Fruit fly (Drosophila melanogaster) whole organism, embryonic: ENCODE measurements around the gene ATPsynO.

ENCODE experiments used
- Atf6 ChIP-seq: fragments of 200-800 bp; sonication (Bioruptor generic); IDR thresholded peaks from 2 replicates; pipeline ENCODE4 v1.3.6; 2022; ENCODE audit warnings: missing biosample characterization, missing genetic modification characterization
- Awh ChIP-seq: fragments of 200-800 bp; sonication (Bioruptor generic); IDR thresholded peaks from 2 replicates; pipeline ENCODE4, ENCODE4 v1.3.6; 2022; ENCODE audit warnings: missing biosample characterization, missing genetic modification characterization
- B-H1 ChIP-seq: fragments of 200-800 bp; sonication (Bioruptor generic); IDR thresholded peaks from 3 replicates; pipeline ENCODE4 v1.3.6; 2022; ENCODE audit warnings: missing biosample characterization, missing genetic modification characterization
- BtbVII ChIP-seq: fragments of 200-800 bp; sonication (Bioruptor generic); optimal IDR thresholded peaks from 3 replicates; lab custom pipeline; 2017; ENCODE audit warnings: missing biosample characterization, mild to moderate bottlenecking, missing genetic modification characterization
- CG1024 ChIP-seq: fragments of 200-800 bp; sonication (Bioruptor generic); IDR thresholded peaks from 2 replicates; pipeline ENCODE4 v1.3.6; 2022; ENCODE audit warnings: missing biosample characterization, missing genetic modification characterization
- CG10959 ChIP-seq: fragments of 200-800 bp; sonication (Bioruptor generic); IDR thresholded peaks from 2 replicates; pipeline ENCODE4 v1.3.6; 2022; ENCODE audit warnings: missing biosample characterization, missing genetic modification characterization
- CG11247 ChIP-seq: fragments of 200-800 bp; sonication (Bioruptor generic); IDR thresholded peaks from 2 replicates; pipeline ENCODE4 v1.3.6; 2022; ENCODE audit warnings: missing biosample characterization, missing genetic modification characterization
- CG12391 ChIP-seq: fragments of 200-800 bp; sonication (Bioruptor generic); optimal IDR thresholded peaks from 3 replicates; lab custom pipeline; 2018; ENCODE audit warnings: missing biosample characterization, mild to moderate bottlenecking, missing genetic modification characterization, moderate library complexity
- CG12769 ChIP-seq: fragments of 200-800 bp; sonication (Bioruptor generic); optimal IDR thresholded peaks from 2 replicates; lab custom pipeline; 2019; ENCODE audit warnings: missing biosample characterization, mild to moderate bottlenecking, missing genetic modification characterization, moderate library complexity
- CG13894 ChIP-seq: fragments of 200-800 bp; sonication (Bioruptor generic); optimal IDR thresholded peaks from 3 replicates; lab custom pipeline; 2018; ENCODE audit warnings: missing biosample characterization, mild to moderate bottlenecking, missing genetic modification characterization, moderate library complexity
- CG14667 ChIP-seq: fragments of 200-800 bp; sonication (Bioruptor generic); IDR thresholded peaks from 2 replicates; pipeline ENCODE4 v1.3.6; 2022; ENCODE audit warnings: missing biosample characterization, missing genetic modification characterization
- CG15011 ChIP-seq: fragments of 200-800 bp; sonication (Bioruptor generic); optimal IDR thresholded peaks from 3 replicates; lab custom pipeline; 2018; ENCODE audit warnings: missing biosample characterization, mild to moderate bottlenecking, missing genetic modification characterization
- CG15601 ChIP-seq: fragments of 200-800 bp; sonication (Bioruptor generic); optimal IDR thresholded peaks from 3 replicates; lab custom pipeline; 2019; ENCODE audit warnings: missing biosample characterization, mild to moderate bottlenecking, missing genetic modification characterization, moderate library complexity
- CG16779 ChIP-seq: fragments of 200-800 bp; sonication (Bioruptor generic); IDR thresholded peaks from 2 replicates; pipeline ENCODE4 v1.3.6; 2022; ENCODE audit warnings: missing biosample characterization, missing genetic modification characterization
- CG17612 ChIP-seq: fragments of 200-800 bp; sonication (Bioruptor generic); IDR thresholded peaks from 2 replicates; pipeline ENCODE4 v1.3.6; 2022; ENCODE audit warnings: missing biosample characterization, missing genetic modification characterization
- CG1832 ChIP-seq: fragments of 200-800 bp; sonication (Bioruptor generic); optimal IDR thresholded peaks from 2 replicates; lab custom pipeline; 2017; ENCODE audit warnings: missing biosample characterization, mild to moderate bottlenecking, missing genetic modification characterization, inconsistent platforms
- CG2116 ChIP-seq: fragments of 200-800 bp; sonication (Bioruptor generic); optimal IDR thresholded peaks from 3 replicates; lab custom pipeline; 2018; ENCODE audit warnings: missing biosample characterization, mild to moderate bottlenecking, missing genetic modification characterization
- CG2875 ChIP-seq: fragments of 200-800 bp; sonication (Bioruptor generic); optimal IDR thresholded peaks from 2 replicates; lab custom pipeline; 2017; ENCODE audit warnings: missing biosample characterization, mild to moderate bottlenecking, missing genetic modification characterization, missing genetic modification reagents
- CG3407 ChIP-seq: fragments of 200-800 bp; sonication (Bioruptor generic); optimal IDR thresholded peaks from 2 replicates; lab custom pipeline; 2018; ENCODE audit warnings: missing biosample characterization, mild to moderate bottlenecking, missing genetic modification characterization
- CG3726 ChIP-seq: fragments of 200-800 bp; sonication (Bioruptor generic); IDR thresholded peaks from 3 replicates; pipeline ENCODE4, ENCODE4 v1.3.6; 2022; ENCODE audit warnings: missing biosample characterization, missing genetic modification characterization
- CG3847 ChIP-seq: fragments of 200-800 bp; sonication (Bioruptor generic); IDR thresholded peaks from 2 replicates; pipeline ENCODE4 v1.3.6; 2022; ENCODE audit warnings: missing biosample characterization, missing genetic modification characterization
- CG42726 ChIP-seq: fragments of 200-800 bp; sonication (Bioruptor generic); IDR thresholded peaks from 2 replicates; pipeline ENCODE4 v1.3.6; 2022; ENCODE audit warnings: missing biosample characterization, missing genetic modification characterization; ENCODE audit not compliant: partially characterized antibody
- CG4404 ChIP-seq: fragments of 200-800 bp; sonication (Bioruptor generic); IDR thresholded peaks from 2 replicates; pipeline ENCODE4 v1.3.6; 2022; ENCODE audit warnings: missing biosample characterization, missing genetic modification characterization
- CG9609 ChIP-seq: fragments of 200-800 bp; sonication (Bioruptor generic); optimal IDR thresholded peaks from 3 replicates; lab custom pipeline; 2016; ENCODE audit warnings: missing biosample characterization, missing genetic modification characterization
- CTCF ChIP-seq: fragments of 200-800 bp; sonication (Bioruptor generic); optimal IDR thresholded peaks from 2 replicates; lab custom pipeline; 2017; ENCODE audit warnings: missing biosample characterization, mild to moderate bottlenecking, missing genetic modification characterization, moderate library complexity
- CoRest ChIP-seq: fragments of 200-800 bp; sonication (Bioruptor generic); optimal IDR thresholded peaks from 3 replicates; lab custom pipeline; 2018; ENCODE audit warnings: missing biosample characterization, mild to moderate bottlenecking, missing genetic modification characterization, moderate library complexity
- D19B ChIP-seq: fragments of 200-800 bp; sonication (Bioruptor generic); optimal IDR thresholded peaks from 2 replicates; lab custom pipeline; 2017; ENCODE audit warnings: missing biosample characterization, mild to moderate bottlenecking, missing genetic modification characterization
- Drgx ChIP-seq: fragments of 200-800 bp; sonication (Bioruptor generic); IDR thresholded peaks from 2 replicates; pipeline ENCODE4 v1.3.6; 2022; ENCODE audit warnings: missing biosample characterization, missing genetic modification characterization
- HLH4C ChIP-seq: fragments of 200-800 bp; sonication (Bioruptor generic); IDR thresholded peaks from 3 replicates; pipeline ENCODE4 v1.3.6; 2022; ENCODE audit warnings: missing biosample characterization, missing genetic modification characterization; ENCODE audit not compliant: partially characterized antibody
- HLHmδ ChIP-seq: fragments of 200-800 bp; sonication (Bioruptor generic); optimal IDR thresholded peaks from 2 replicates; lab custom pipeline; 2018; ENCODE audit warnings: missing biosample characterization, mild to moderate bottlenecking, missing genetic modification characterization, moderate library complexity
- Hey ChIP-seq: fragments of 200-800 bp; sonication (Bioruptor generic); optimal IDR thresholded peaks from 3 replicates; lab custom pipeline; 2018; ENCODE audit warnings: missing biosample characterization, mild to moderate bottlenecking, missing genetic modification characterization
- Hmx ChIP-seq: fragments of 200-800 bp; sonication (Bioruptor generic); optimal IDR thresholded peaks from 2 replicates; lab custom pipeline; 2016; ENCODE audit warnings: missing biosample characterization, missing genetic modification characterization
- Kr ChIP-seq: fragments of 200-800 bp; sonication (Bioruptor generic); optimal IDR thresholded peaks from 2 replicates; lab custom pipeline; 2017; ENCODE audit warnings: missing biosample characterization, mild to moderate bottlenecking, missing genetic modification characterization
- MBD-R2 ChIP-seq: fragments of 200-800 bp; sonication (Bioruptor generic); IDR thresholded peaks from 2 replicates; pipeline ENCODE4 v1.3.6; 2022; ENCODE audit warnings: missing biosample characterization, missing genetic modification characterization
- MTF-1 ChIP-seq: fragments of 200-800 bp; sonication (Bioruptor generic); optimal IDR thresholded peaks from 2 replicates; lab custom pipeline; 2018; ENCODE audit warnings: missing biosample characterization, mild to moderate bottlenecking, missing genetic modification characterization, borderline replicate concordance
- Mad ChIP-seq: fragments of 200-800 bp; sonication (Bioruptor generic); optimal IDR thresholded peaks from 2 replicates; lab custom pipeline; 2016; ENCODE audit warnings: missing biosample characterization, missing genetic modification characterization
- Nf-YC ChIP-seq: fragments of 200-800 bp; optimal IDR thresholded peaks from 3 replicates; lab custom pipeline; 2019; ENCODE audit warnings: missing biosample characterization, mild to moderate bottlenecking, missing genetic modification characterization, moderate library complexity
- NfI ChIP-seq: fragments of 200-800 bp; sonication (Bioruptor generic); optimal IDR thresholded peaks from 3 replicates; lab custom pipeline; 2018; ENCODE audit warnings: missing biosample characterization, mild to moderate bottlenecking, missing genetic modification characterization, moderate library complexity
- Oaz ChIP-seq: fragments of 200-800 bp; sonication (Bioruptor generic); IDR thresholded peaks from 2 replicates; pipeline ENCODE4 v1.3.6; 2022; ENCODE audit warnings: missing biosample characterization, missing genetic modification characterization
- Taf1 ChIP-seq: fragments of 200-800 bp; sonication (Bioruptor generic); IDR thresholded peaks from 2 replicates; pipeline ENCODE4 v1.3.6; 2022; ENCODE audit warnings: missing biosample characterization, missing genetic modification characterization
- ac ChIP-seq: fragments of 200-800 bp; sonication (Bioruptor generic); optimal IDR thresholded peaks from 3 replicates; lab custom pipeline; 2017; ENCODE audit warnings: missing biosample characterization, mild to moderate bottlenecking, missing genetic modification characterization
- cas ChIP-seq: fragments of 200-800 bp; sonication (Bioruptor generic); IDR thresholded peaks from 2 replicates; pipeline ENCODE4 v1.3.6; 2022; ENCODE audit warnings: missing biosample characterization, missing genetic modification characterization
- chn ChIP-seq: fragments of 200-800 bp; sonication (Bioruptor generic); optimal IDR thresholded peaks from 2 replicates; lab custom pipeline; 2016; ENCODE audit warnings: missing biosample characterization, missing genetic modification characterization
- emc ChIP-seq: fragments of 200-800 bp; sonication (Bioruptor generic); optimal IDR thresholded peaks from 2 replicates; lab custom pipeline; 2016; ENCODE audit warnings: missing biosample characterization, missing genetic modification characterization
- ftz-f1 ChIP-seq: fragments of 200-800 bp; sonication (Bioruptor generic); optimal IDR thresholded peaks from 2 replicates; lab custom pipeline; 2016; ENCODE audit warnings: missing biosample characterization, missing genetic modification characterization
- gcm ChIP-seq: fragments of 200-800 bp; sonication (Bioruptor generic); optimal IDR thresholded peaks from 2 replicates; lab custom pipeline; 2019; ENCODE audit warnings: missing biosample characterization, mild to moderate bottlenecking, missing genetic modification characterization, moderate library complexity
- gem ChIP-seq: fragments of 200-800 bp; sonication (Bioruptor generic); optimal IDR thresholded peaks from 2 replicates; lab custom pipeline; 2019; ENCODE audit warnings: missing biosample characterization, mild to moderate bottlenecking, missing genetic modification characterization, moderate library complexity
- ham ChIP-seq: fragments of 200-800 bp; sonication (Bioruptor generic); IDR thresholded peaks from 2 replicates; pipeline ENCODE4 v1.3.6; 2022; ENCODE audit warnings: missing biosample characterization, missing genetic modification characterization
- nau ChIP-seq: fragments of 200-800 bp; sonication (Bioruptor generic); optimal IDR thresholded peaks from 3 replicates; lab custom pipeline; 2017; ENCODE audit warnings: missing biosample characterization, mild to moderate bottlenecking, missing genetic modification characterization, missing genetic modification reagents
- pb ChIP-seq: fragments of 200-800 bp; sonication (Bioruptor generic); optimal IDR thresholded peaks from 3 replicates; lab custom pipeline; 2016; ENCODE audit warnings: missing biosample characterization, missing genetic modification characterization
- pho ChIP-seq: fragments of 200-800 bp; sonication (Bioruptor generic); optimal IDR thresholded peaks from 2 replicates; lab custom pipeline; 2016; ENCODE audit warnings: missing biosample characterization, missing genetic modification characterization
- phol ChIP-seq: fragments of 200-800 bp; sonication (Bioruptor generic); optimal IDR thresholded peaks from 3 replicates; lab custom pipeline; 2018; ENCODE audit warnings: missing biosample characterization, mild to moderate bottlenecking, missing genetic modification characterization, moderate library complexity
- ranshi ChIP-seq: fragments of 200-800 bp; sonication (Bioruptor generic); IDR thresholded peaks from 2 replicates; pipeline ENCODE4 v1.3.6; 2022; ENCODE audit warnings: missing biosample characterization, missing genetic modification characterization
- sr ChIP-seq: fragments of 200-800 bp; sonication (Bioruptor generic); IDR thresholded peaks from 3 replicates; pipeline ENCODE4 v1.3.6; 2022; ENCODE audit warnings: missing biosample characterization, missing genetic modification characterization

The ATPsynO gene

DNA sequence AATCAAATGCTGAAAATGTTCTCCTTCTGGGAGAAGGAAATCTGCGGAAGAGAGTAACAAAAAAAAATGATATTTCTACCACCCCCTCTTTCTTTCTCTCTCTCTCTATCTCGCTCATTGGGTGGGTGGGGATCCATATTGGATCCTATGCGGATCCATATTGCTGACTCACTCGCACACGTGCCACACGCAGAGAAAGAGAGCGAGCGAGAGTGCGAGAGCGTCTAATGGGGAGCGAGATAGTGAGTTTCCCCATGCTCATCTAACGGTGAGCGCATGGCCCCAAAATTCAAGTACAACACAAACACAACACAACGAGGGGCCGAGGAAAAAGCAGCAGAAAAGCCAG, 21.3 kb downstream of the ATPsynO start (continued):
- TF ChIP-seq CG15011 (GFP tag; lab: Kevin White, UChicago) (no peak), pb (GFP tag; lab: Kevin White, UChicago) (no peak), D19B (GFP tag; lab: Kevin White, UChicago) (no peak), CG16779 (GFP tag; lab: Robert Waterston, UW) (no peak), CoRest (tag; lab: Kevin White, UChicago) (no peak), ac (GFP tag; lab: Kevin White, UChicago) (no peak), MBD-R2 (no peak), phol (tag; lab: Kevin White, UChicago) (peak; percentile 53), CG13894 (tag; lab: Kevin White, UChicago) (no peak), B-H1 (GFP tag; lab: Robert Waterston, UW) (no peak), CG4404 (GFP tag; lab: Robert Waterston, UW) (no peak), CG1024 (GFP tag; lab: Robert Waterston, UW) (no peak), CG1832 (GFP tag; lab: Kevin White, UChicago) (peak; percentile 87), sr (GFP tag; lab: Robert Waterston, UW) (no peak), Oaz (GFP tag; lab: Robert Waterston, UW) (no peak), ftz-f1 (GFP tag; lab: Kevin White, UChicago) (peak; percentile 17), CG17612 (no peak), CG2875 (GFP tag; lab: Kevin White, UChicago) (no peak), CG12391 (tag; lab: Kevin White, UChicago) (no peak), ranshi (GFP tag; lab: Robert Waterston, UW) (no peak), Kr (no peak), CG12769 (tag; lab: Kevin White, UChicago) (peak; percentile 8), MTF-1 (no peak), CG10959 (no peak), nau (GFP tag; lab: Kevin White, UChicago) (no peak), gem (tag; lab: Kevin White, UChicago) (no peak), Hey (tag; lab: Kevin White, UChicago) (no peak), Nf-YC (tag; lab: Kevin White, UChicago) (no peak), pho (no peak), emc (GFP tag; lab: Kevin White, UChicago) (no peak), CG3726 (GFP tag; lab: Robert Waterston, UW) (no peak), Awh (GFP tag; lab: Robert Waterston, UW) (no peak), NfI (no peak), CG14667 (GFP tag; lab: Robert Waterston, UW) (no peak), BtbVII (no peak), CG9609 (GFP tag; lab: Kevin White, UChicago) (no peak), CG3407 (GFP tag; lab: Kevin White, UChicago) (no peak), CG11247 (GFP tag; lab: Robert Waterston, UW) (no peak), chn (GFP tag; lab: Kevin White, UChicago) (peak; percentile 58), HLHmδ (peak; percentile 50), cas (GFP tag; lab: Robert Waterston, UW) (no peak), CTCF (GFP tag; lab: Kevin White, UChicago) (no peak), CG2116 (no peak), gcm (GFP tag; lab: Kevin White, UChicago) (peak; percentile 30), Mad (no peak), Drgx (GFP tag; lab: Robert Waterston, UW) (no peak), CG15601 (tag; lab: Kevin White, UChicago) (no peak), ham (GFP tag; lab: Robert Waterston, UW) (no peak), Hmx (GFP tag; lab: Kevin White, UChicago) (no peak), Atf6 (GFP tag; lab: Robert Waterston, UW) (no peak), CG42726 (no peak), Taf1 (no peak), HLH4C (no peak), CG3847 (GFP tag; lab: Robert Waterston, UW) (no peak)
